Worm (Caenorhabditis elegans) whole organism, L4 larva: ENCODE results near the gene bpl-1.

Experiments
- F10B5.3 ChIP-seq: sonication (generic microtip); optimal IDR thresholded peaks from 2 replicates; lab custom pipeline; 2016; ENCODE audit warnings: mild to moderate bottlenecking, missing genetic modification characterization, missing compliant biosample characterization
- T20F7.1 ChIP-seq: fragments of 200-800 bp; sonication (Bioruptor generic); optimal IDR thresholded peaks from 2 replicates; lab custom pipeline; 2018; ENCODE audit warnings: mild to moderate bottlenecking, missing genetic modification characterization, missing compliant biosample characterization
- ZK546.5 ChIP-seq, 2 experiments: sonication (generic microtip); optimal IDR thresholded peaks; 2 replicates each; lab custom pipeline; 2017; ENCODE audit warnings: missing biosample characterization in 2 of 2, missing genetic modification characterization in 2 of 2
- aha-1 ChIP-seq: fragments of 150-350 bp; peaks from one replicate; lab custom pipeline; 2014; ENCODE audit warnings: missing biosample characterization, missing genetic modification characterization
- aly-2 ChIP-seq: sonication (generic microtip); optimal IDR thresholded peaks from 2 replicates; lab custom pipeline; 2018; ENCODE audit warnings: missing biosample characterization, missing genetic modification characterization
- ama-1 ChIP-seq: fragments of 150-350 bp; optimal IDR thresholded peaks from 2 replicates; lab custom pipeline; 2014; ENCODE audit warnings: inconsistent platforms, mixed read lengths
- attf-4 ChIP-seq: sonication (generic microtip); optimal IDR thresholded peaks from 3 replicates; lab custom pipeline; 2017; ENCODE audit warnings: missing biosample characterization, missing genetic modification characterization
- ceh-20 ChIP-seq: fragments of 200-800 bp; sonication (Bioruptor generic); IDR thresholded peaks from 2 replicates; pipeline ENCODE4 v1.3.6; 2022; ENCODE audit warnings: missing genetic modification reagents, missing genetic modification characterization, missing compliant biosample characterization
- ceh-32 ChIP-seq: sonication (generic microtip); optimal IDR thresholded peaks from 2 replicates; lab custom pipeline; 2016; ENCODE audit warnings: mild to moderate bottlenecking, missing genetic modification characterization, missing compliant biosample characterization; ENCODE audit not compliant: poor library complexity
- ceh-44 ChIP-seq: fragments of 200-800 bp; sonication (Bioruptor generic); IDR thresholded peaks from 2 replicates; pipeline ENCODE4 v1.3.6; 2022; ENCODE audit warnings: missing genetic modification reagents, missing genetic modification characterization, missing compliant biosample characterization
- ceh-62 ChIP-seq: sonication (generic microtip); optimal IDR thresholded peaks from 2 replicates; lab custom pipeline; 2017; ENCODE audit warnings: missing biosample characterization, missing genetic modification characterization
- ces-1 ChIP-seq: fragments of 150-350 bp; sonication (generic microtip); optimal IDR thresholded peaks from 4 replicates; lab custom pipeline; 2014; ENCODE audit warnings: missing biosample characterization, missing genetic modification reagents, missing genetic modification characterization
- cey-2 ChIP-seq: sonication (generic microtip); optimal IDR thresholded peaks from 3 replicates; lab custom pipeline; 2017; ENCODE audit warnings: missing genetic modification characterization, mild to moderate bottlenecking, missing compliant biosample characterization, antibody characterized with exemption, borderline replicate concordance; ENCODE audit not compliant: insufficient read depth
- ctbp-1 ChIP-seq: fragments of 200-800 bp; sonication (Bioruptor generic); IDR thresholded peaks from 2 replicates; pipeline ENCODE4 v1.3.6; 2022; ENCODE audit warnings: missing genetic modification reagents, missing genetic modification characterization, missing compliant biosample characterization
- daf-12 ChIP-seq: fragments of 150-350 bp; optimal IDR thresholded peaks from 2 replicates; lab custom pipeline; 2014; ENCODE audit warnings: missing biosample characterization, missing genetic modification reagents, missing genetic modification characterization
- daf-16 ChIP-seq, 3 experiments: sonication (generic microtip); optimal IDR thresholded peaks; 2 replicates each; lab custom pipeline; 2016 to 2017; ENCODE audit warnings: missing genetic modification characterization in 3 of 3, missing genetic modification reagents in 3 of 3, mild to moderate bottlenecking in 2 of 3, missing compliant biosample characterization in 2 of 3, missing biosample characterization in 1 of 3, moderate library complexity in 1 of 3
- daf-8 ChIP-seq: fragments of 200-800 bp; sonication (Bioruptor generic); IDR thresholded peaks from 2 replicates; pipeline ENCODE4 v1.3.6; 2022; ENCODE audit warnings: missing genetic modification characterization, missing compliant biosample characterization
- dmd-6 ChIP-seq: fragments of 200-800 bp; sonication (Bioruptor generic); IDR thresholded peaks from 2 replicates; pipeline ENCODE4 v1.3.6; 2022; ENCODE audit warnings: missing genetic modification reagents, missing genetic modification characterization, missing compliant biosample characterization
- dpl-1 ChIP-seq: fragments of 150-350 bp; optimal IDR thresholded peaks from 2 replicates; lab custom pipeline; 2014; ENCODE audit warnings: missing biosample characterization, missing genetic modification reagents, missing genetic modification characterization
- duxl-1 ChIP-seq: sonication (generic microtip); optimal IDR thresholded peaks from 2 replicates; lab custom pipeline; 2016; ENCODE audit warnings: mild to moderate bottlenecking, missing genetic modification characterization, moderate library complexity, missing compliant biosample characterization; ENCODE audit not compliant: poor library complexity
- egl-43 ChIP-seq: fragments of 200-800 bp; sonication (Bioruptor generic); IDR thresholded peaks from 2 replicates; pipeline ENCODE4 v1.3.6; 2022; ENCODE audit warnings: missing genetic modification reagents, missing genetic modification characterization, missing compliant biosample characterization
- fkh-10 ChIP-seq: fragments of 150-350 bp; optimal IDR thresholded peaks from 2 replicates; lab custom pipeline; 2014; ENCODE audit warnings: missing biosample characterization, missing genetic modification reagents, missing genetic modification characterization
- hif-1 ChIP-seq, 2 experiments: sonication (generic microtip); optimal IDR thresholded peaks; 2 replicates each; lab custom pipeline; 2016 to 2017; ENCODE audit warnings: missing compliant biosample characterization in 2 of 2, missing genetic modification characterization in 2 of 2, missing genetic modification reagents in 2 of 2, missing genotype in 2 of 2, mild to moderate bottlenecking in 1 of 2
- hlh-11 ChIP-seq: fragments of 200-800 bp; sonication (Bioruptor generic); optimal IDR thresholded peaks from 2 replicates; lab custom pipeline; 2018; ENCODE audit warnings: mild to moderate bottlenecking, missing genetic modification characterization, missing compliant biosample characterization
- lin-1 ChIP-seq: fragments of 200-800 bp; sonication (Bioruptor generic); IDR thresholded peaks from 2 replicates; pipeline ENCODE4 v1.3.6; 2022; ENCODE audit warnings: missing genetic modification reagents, missing genetic modification characterization, missing compliant biosample characterization
- lin-13 ChIP-seq: fragments of 150-350 bp; optimal IDR thresholded peaks from 2 replicates; lab custom pipeline; 2014; ENCODE audit warnings: missing biosample characterization, missing genetic modification reagents, missing genetic modification characterization
- lin-15B ChIP-seq: fragments of 150-350 bp; sonication (generic microtip); optimal IDR thresholded peaks from 3 replicates; lab custom pipeline; 2014; ENCODE audit warnings: missing biosample characterization, missing genetic modification characterization
- lsy-2 ChIP-seq, 2 experiments: fragments of 150-350 bp in 1 of 2; sonication (generic microtip) in 1 of 2; optimal IDR thresholded peaks; 2 replicates each; lab custom pipeline; 2014 to 2017; ENCODE audit warnings: missing biosample characterization in 2 of 2, missing genetic modification characterization in 2 of 2
- mdl-1 ChIP-seq, 2 experiments: fragments of 150-350 bp in 1 of 2; sonication (generic microtip) in 1 of 2; optimal IDR thresholded peaks; 2 replicates each; lab custom pipeline; 2014 to 2017; ENCODE audit warnings: missing biosample characterization in 2 of 2, missing genetic modification characterization in 2 of 2
- mdt-29 ChIP-seq: fragments of 200-800 bp; sonication (Bioruptor generic); IDR thresholded peaks from 2 replicates; pipeline ENCODE4 v1.3.6; 2022; ENCODE audit warnings: missing genetic modification reagents, missing genetic modification characterization, missing compliant biosample characterization
- mep-1 ChIP-seq: fragments of 150-350 bp; sonication (generic microtip); optimal IDR thresholded peaks from 3 replicates; lab custom pipeline; 2014; ENCODE audit warnings: missing biosample characterization, missing genetic modification characterization
- mxl-3 ChIP-seq: fragments of 200-800 bp; sonication (Bioruptor generic); optimal IDR thresholded peaks from 2 replicates; lab custom pipeline; 2018; ENCODE audit warnings: mild to moderate bottlenecking, missing genetic modification characterization, missing compliant biosample characterization
- nhr-10 ChIP-seq: fragments of 150-350 bp; optimal IDR thresholded peaks from 2 replicates; lab custom pipeline; 2014; ENCODE audit warnings: missing biosample characterization, missing genetic modification characterization
- nhr-102 ChIP-seq: sonication (generic microtip); optimal IDR thresholded peaks from 2 replicates; lab custom pipeline; 2016; ENCODE audit warnings: mild to moderate bottlenecking, missing genetic modification characterization, moderate library complexity, missing compliant biosample characterization
- nhr-11 ChIP-seq: fragments of 150-350 bp; optimal IDR thresholded peaks from 2 replicates; lab custom pipeline; 2014; ENCODE audit warnings: missing biosample characterization, missing genetic modification characterization
- nhr-25 ChIP-seq: sonication (generic microtip); optimal IDR thresholded peaks from 2 replicates; lab custom pipeline; 2017; ENCODE audit warnings: missing genetic modification characterization, mild to moderate bottlenecking, missing compliant biosample characterization, antibody characterized with exemption, moderate library complexity, borderline replicate concordance; ENCODE audit not compliant: insufficient read depth
- nhr-28 ChIP-seq: fragments of 150-350 bp; optimal IDR thresholded peaks from 2 replicates; lab custom pipeline; 2014; ENCODE audit warnings: missing biosample characterization, missing genetic modification characterization
- nhr-48 ChIP-seq: sonication (generic microtip); optimal IDR thresholded peaks from 2 replicates; lab custom pipeline; 2016; ENCODE audit warnings: mild to moderate bottlenecking, missing genetic modification characterization, missing compliant biosample characterization
- nhr-76 ChIP-seq: fragments of 150-350 bp; optimal IDR thresholded peaks from 2 replicates; lab custom pipeline; 2014; ENCODE audit warnings: missing biosample characterization, missing genetic modification characterization
- php-3 ChIP-seq: fragments of 200-800 bp; sonication (Bioruptor generic); IDR thresholded peaks from 2 replicates; pipeline ENCODE4 v1.3.6; 2022; ENCODE audit warnings: missing genetic modification reagents, missing genetic modification characterization, missing compliant biosample characterization
- pqm-1 ChIP-seq: sonication (generic microtip); optimal IDR thresholded peaks from 2 replicates; lab custom pipeline; 2017; ENCODE audit warnings: missing biosample characterization, missing genetic modification characterization
- rbr-2 ChIP-seq: sonication (generic microtip); optimal IDR thresholded peaks from 2 replicates; lab custom pipeline; 2016; ENCODE audit warnings: missing genotype, missing genetic modification characterization, missing compliant biosample characterization
- sdz-12 ChIP-seq: fragments of 200-800 bp; sonication (Bioruptor generic); optimal IDR thresholded peaks from 2 replicates; lab custom pipeline; 2018; ENCODE audit warnings: mild to moderate bottlenecking, missing genetic modification characterization, missing compliant biosample characterization
- set-16 ChIP-seq: fragments of 200-800 bp; sonication (Bioruptor generic); IDR thresholded peaks from 2 replicates; pipeline ENCODE4 v1.3.6; 2022; ENCODE audit warnings: missing genetic modification reagents, missing genetic modification characterization, missing compliant biosample characterization
- skn-1 ChIP-seq: fragments of 150-350 bp; optimal IDR thresholded peaks from 2 replicates; lab custom pipeline; 2014; ENCODE audit warnings: missing biosample characterization, missing genetic modification characterization
- spr-1 ChIP-seq: sonication (generic microtip); optimal IDR thresholded peaks from 2 replicates; lab custom pipeline; 2016; ENCODE audit warnings: mild to moderate bottlenecking, missing genetic modification characterization, missing compliant biosample characterization
- unc-130 ChIP-seq: sonication (generic microtip); optimal IDR thresholded peaks from 2 replicates; lab custom pipeline; 2016; ENCODE audit warnings: missing genetic modification reagents, missing genetic modification characterization, missing compliant biosample characterization
- zag-1 ChIP-seq: fragments of 150-350 bp; optimal IDR thresholded peaks from 2 replicates; lab custom pipeline; 2014; ENCODE audit warnings: missing biosample characterization, missing genetic modification characterization
- zip-11 ChIP-seq: fragments of 200-800 bp; sonication (Bioruptor generic); IDR thresholded peaks from 2 replicates; pipeline ENCODE4 v1.3.6; 2022; ENCODE audit warnings: missing genetic modification characterization, missing compliant biosample characterization
- zip-2 ChIP-seq: fragments of 150-350 bp; optimal IDR thresholded peaks from 2 replicates; lab custom pipeline; 2014; ENCODE audit warnings: missing biosample characterization, missing genetic modification characterization
- ztf-11 ChIP-seq: fragments of 150-350 bp; optimal IDR thresholded peaks from 2 replicates; lab custom pipeline; 2014; ENCODE audit warnings: missing biosample characterization, missing genetic modification characterization
- ztf-7 ChIP-seq: fragments of 150-350 bp; optimal IDR thresholded peaks from 2 replicates; lab custom pipeline; 2014; ENCODE audit warnings: missing biosample characterization, missing genetic modification characterization

bpl-1 gene

DNA sequence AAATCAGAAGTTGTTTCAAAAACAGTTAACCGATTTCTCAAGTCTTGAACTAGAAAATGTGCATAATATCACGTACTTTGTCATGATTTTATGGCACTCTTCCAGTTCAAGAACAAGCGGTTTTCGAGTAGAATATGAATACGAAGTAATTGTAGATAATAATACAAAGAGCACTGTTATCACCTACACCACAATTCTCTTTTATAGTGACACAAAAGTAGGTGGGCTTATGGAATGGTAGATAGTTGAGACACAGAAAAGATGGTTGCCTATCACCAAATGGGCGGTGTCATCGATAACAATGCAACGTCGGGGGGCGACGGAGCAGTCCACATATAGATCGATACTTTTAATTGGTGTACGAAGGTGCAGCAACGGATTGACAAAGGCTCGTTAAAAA lies 54.7 kb downstream of the bpl-1 start:
- TF ChIP-seq nhr-25 (tag; lab: Kevin White, UChicago) (no peak), lin-13 (no peak), unc-130 (GFP tag; lab: Kevin White, UChicago) (no peak), mep-1 (tag; lab: Kevin White, UChicago) (peak; percentile 27), aha-1 (peak; percentile 53), ces-1 (GFP tag; lab: Kevin White, UChicago) (no peak), set-16 (GFP tag; lab: Robert Waterston, UW) (no peak), attf-4 (tag; lab: Kevin White, UChicago) (no peak), ama-1 (lab: Kevin White, UChicago) (peak; percentile 43), ZK546.5 (tag; optimal IDR thresholded peaks at IDR 0.05; lab: Kevin White, UChicago) (no peak), dmd-6 (GFP tag; lab: Robert Waterston, UW) (peak; percentile 88), mxl-3 (peak; percentile 47), lsy-2 (tag; optimal IDR thresholded peaks at IDR 0.05; lab: Kevin White, UChicago) (no peak), ceh-32 (tag; lab: Kevin White, UChicago) (no peak), lin-15B (tag; lab: Kevin White, UChicago) (no peak), egl-43 (GFP tag; lab: Robert Waterston, UW) (no peak), pqm-1 (tag; lab: Kevin White, UChicago) (peak; percentile 99), ctbp-1 (GFP tag; lab: Robert Waterston, UW) (no peak), zip-2 (tag; lab: Kevin White, UChicago) (no peak), hif-1 (tag; optimal IDR thresholded peaks at IDR 0.05; lab: Kevin White, UChicago) (peak in 1 of 2 experiments; percentile 16), zip-11 (GFP tag; lab: Robert Waterston, UW) (no peak), nhr-28 (tag; lab: Kevin White, UChicago) (peak; percentile 97), ztf-11 (tag; lab: Kevin White, UChicago) (no peak), skn-1 (tag; lab: Kevin White, UChicago) (no peak), nhr-11 (tag; lab: Kevin White, UChicago) (no peak), ceh-62 (tag; lab: Kevin White, UChicago) (no peak), spr-1 (no peak), dpl-1 (no peak), mdl-1 (tag; optimal IDR thresholded peaks at IDR 0.05; lab: Kevin White, UChicago) (no peak), mdt-29 (GFP tag; lab: Robert Waterston, UW) (no peak), daf-8 (no peak), nhr-48 (peak; percentile 59), duxl-1 (tag; lab: Kevin White, UChicago) (no peak), T20F7.1 (GFP tag; lab: Kevin White, UChicago) (peak; percentile 9), daf-12 (tag; lab: Kevin White, UChicago) (no peak), ceh-20 (GFP tag; lab: Robert Waterston, UW) (peak; percentile 41; the same call in 1 of the 2 replicates), nhr-76 (tag; lab: Kevin White, UChicago) (no peak), lin-1 (GFP tag; lab: Robert Waterston, UW) (peak; percentile 73), nhr-10 (peak; percentile 58), ztf-7 (tag; lab: Kevin White, UChicago) (no peak), daf-16 (GFP tag; optimal IDR thresholded peaks at IDR 0.05; lab: Kevin White, UChicago) (peak in 1 of 2 experiments; percentile 9), daf-16 (tag; optimal IDR thresholded peaks at IDR 0.05; lab: Kevin White, UChicago) (peak; percentile 62), cey-2 (no peak), nhr-102 (tag; lab: Kevin White, UChicago) (peak; percentile 35), sdz-12 (GFP tag; lab: Kevin White, UChicago) (no peak), fkh-10 (no peak), rbr-2 (tag; lab: Kevin White, UChicago) (no peak), ceh-44 (no peak), zag-1 (tag; lab: Kevin White, UChicago) (no peak), hlh-11 (tag; lab: Kevin White, UChicago) (peak; percentile 88), aly-2 (no peak), php-3 (GFP tag; lab: Robert Waterston, UW) (peak; percentile 76), F10B5.3 (tag; lab: Kevin White, UChicago) (no peak)
